Fruit fly (Drosophila melanogaster): ENCODE measurements around the gene futsch.

- TF ChIP-seq Dll (optimal IDR thresholded peaks at IDR 0.05) = no peak
- no peak for TF ChIP-seq psq (optimal IDR thresholded peaks at IDR 0.05)
Observed at dm6 chrX:1465707-1466504, 57.0 kb downstream of the futsch start, which contains the start of the genes O-fut2 and CG14777.
